ENCODE assay signal across 1 fruit fly cellular context in genomic region chr3R:15213362-15213989, dm6.
TF ChIP-seq lines count a peak whose summit lies in the region.

Gene CG6654 (minus strand): TSS chr3R:15213658.
Gene CG4210 (plus strand): TSS chr3R:15213974.

TF ChIP-seq in whole organism, embryonic, 481 proteins besides CTCF, POLR2A, EP300 and RAD21 (continued from another document):
- TF ChIP-seq usp (GFP tag; optimal IDR thresholded peaks at IDR 0.05; lab: Kevin White, UChicago) (no peak), Oaz (GFP tag; IDR thresholded peaks at IDR 0.05; lab: Robert Waterston, UW) (no peak), ato (GFP tag; IDR thresholded peaks at IDR 0.05; lab: Robert Waterston, UW; ENCODE audit: partially characterized antibody) (no peak), CG9932 (GFP tag; IDR thresholded peaks at IDR 0.05; lab: Robert Waterston, UW) (peak; percentile 54), Rfx (GFP tag; IDR thresholded peaks at IDR 0.05; lab: Robert Waterston, UW) (no peak), CG14710 (tag; optimal IDR thresholded peaks at IDR 0.05; lab: Kevin White, UChicago) (peak; percentile 61), CkIIα-i1 (GFP tag; IDR thresholded peaks at IDR 0.05; lab: Robert Waterston, UW) (no peak), lola (GFP tag; optimal IDR thresholded peaks at IDR 0.05; lab: Kevin White, UChicago) (peak in 1 of 3 experiments; percentile 23), chm (GFP tag; IDR thresholded peaks at IDR 0.05; lab: Robert Waterston, UW) (0 out of 2 replicates have a peak, but pooled peaks have one; percentile 9), Dp (GFP tag; optimal IDR thresholded peaks at IDR 0.05; lab: Kevin White, UChicago) (peak; percentile 90), HmgZ (tag; optimal IDR thresholded peaks at IDR 0.05; lab: Kevin White, UChicago) (peak; percentile 48), Hmr (GFP tag; optimal IDR thresholded peaks at IDR 0.05; lab: Kevin White, UChicago) (no peak), mld (GFP tag; IDR thresholded peaks at IDR 0.05; lab: Robert Waterston, UW; ENCODE audit: partially characterized antibody) (no peak), rib (GFP tag; IDR thresholded peaks at IDR 0.05; lab: Robert Waterston, UW) (no peak), CG30403 (GFP tag; optimal IDR thresholded peaks at IDR 0.05; lab: Kevin White, UChicago) (no peak), CG5245 (GFP tag; optimal IDR thresholded peaks at IDR 0.05; lab: Kevin White, UChicago) (no peak), Doc3 (GFP tag; IDR thresholded peaks at IDR 0.05; lab: Robert Waterston, UW; ENCODE audit: partially characterized antibody) (peak; percentile 75), CG17328 (GFP tag; IDR thresholded peaks at IDR 0.05; lab: Robert Waterston, UW) (no peak), MESR4 (GFP tag; optimal IDR thresholded peaks at IDR 0.05; lab: Kevin White, UChicago) (peak; percentile 66), hth (optimal IDR thresholded peaks at IDR 0.05; lab: Kevin White, UChicago) (no peak), sug (tag; optimal IDR thresholded peaks at IDR 0.05; lab: Kevin White, UChicago) (peak; percentile 64), nerfin-1 (tag; optimal IDR thresholded peaks at IDR 0.05; lab: Kevin White, UChicago) (no peak), nmo (GFP tag; optimal IDR thresholded peaks at IDR 0.05; lab: Kevin White, UChicago) (peak; percentile 56)
